Worm (Caenorhabditis elegans) whole organism, early embryonic: ENCODE data around the gene sre-3.
"Not testable (repeated sequence)": the region's sequence is repeated elsewhere in the genome, so short reads cannot be mapped to it uniquely, and the experiment has no call there.

ENCODE experiments used
- B0310.2 ChIP-seq: sonication (generic microtip); optimal IDR thresholded peaks from 2 replicates; lab custom pipeline; 2016; ENCODE audit warnings: mild to moderate bottlenecking, missing genetic modification characterization, missing compliant biosample characterization
- F13C5.2 ChIP-seq: sonication (generic microtip); optimal IDR thresholded peaks from 2 replicates; lab custom pipeline; 2017; ENCODE audit warnings: mild to moderate bottlenecking, missing genetic modification characterization, inconsistent platforms, missing compliant biosample characterization
- aly-1 ChIP-seq: sonication (generic microtip); optimal IDR thresholded peaks from 2 replicates; lab custom pipeline; 2016; ENCODE audit warnings: missing genetic modification characterization, missing compliant biosample characterization
- ama-1 ChIP-seq: fragments of 150-350 bp; optimal IDR thresholded peaks from 2 replicates; lab custom pipeline; 2014
- ceh-13 ChIP-seq: fragments of 200-800 bp; sonication (Bioruptor generic); optimal IDR thresholded peaks from 2 replicates; lab custom pipeline; 2018; ENCODE audit warnings: mild to moderate bottlenecking, missing genetic modification characterization, missing compliant biosample characterization
- ceh-36 ChIP-seq: sonication (generic microtip); optimal IDR thresholded peaks from 2 replicates; lab custom pipeline; 2016; ENCODE audit warnings: missing genetic modification characterization, inconsistent platforms, missing compliant biosample characterization
- ets-7 ChIP-seq: sonication (generic microtip); optimal IDR thresholded peaks from 2 replicates; lab custom pipeline; 2016; ENCODE audit warnings: missing genotype, missing genetic modification characterization, missing compliant biosample characterization
- flt-1 ChIP-seq: fragments of 200-800 bp; sonication (Bioruptor generic); IDR thresholded peaks from 2 replicates; pipeline ENCODE4 v1.3.6; 2022; ENCODE audit warnings: missing genetic modification characterization, missing compliant biosample characterization
- hmbx-1 ChIP-seq: sonication (generic microtip); optimal IDR thresholded peaks from 2 replicates; lab custom pipeline; 2016; ENCODE audit warnings: mild to moderate bottlenecking, missing genetic modification characterization, missing compliant biosample characterization
- hmg-4 ChIP-seq: fragments of 200-800 bp; sonication (Bioruptor generic); optimal IDR thresholded peaks from 2 replicates; lab custom pipeline; 2018; ENCODE audit warnings: mild to moderate bottlenecking, missing genetic modification characterization, missing compliant biosample characterization
- hnd-1 ChIP-seq: sonication (generic microtip); optimal IDR thresholded peaks from 2 replicates; lab custom pipeline; 2016; ENCODE audit warnings: missing genetic modification characterization, missing compliant biosample characterization
- pes-1 ChIP-seq: fragments of 200-800 bp; sonication (Bioruptor generic); IDR thresholded peaks from 2 replicates; pipeline ENCODE4 v1.3.6; 2022; ENCODE audit warnings: missing genetic modification reagents, missing genetic modification characterization, missing compliant biosample characterization
- scrt-1 ChIP-seq: fragments of 200-800 bp; sonication (Bioruptor generic); IDR thresholded peaks from 2 replicates; pipeline ENCODE4 v1.3.6; 2022; ENCODE audit warnings: missing genetic modification characterization, missing compliant biosample characterization
- sea-1 ChIP-seq: fragments of 200-800 bp; sonication (Bioruptor generic); conservative IDR thresholded peaks from 2 replicates; pipeline ENCODE4 v1.3.6; 2022; ENCODE audit warnings: missing genetic modification characterization, missing compliant biosample characterization
- tbx-11 ChIP-seq: fragments of 200-800 bp; sonication (Bioruptor generic); IDR thresholded peaks from 2 replicates; pipeline ENCODE4 v1.3.6; 2022; ENCODE audit warnings: missing genetic modification characterization, missing compliant biosample characterization
- tbx-37 ChIP-seq: fragments of 200-800 bp; sonication (Bioruptor generic); conservative IDR thresholded peaks from 2 replicates; pipeline ENCODE4 v1.3.6; 2022; ENCODE audit warnings: missing genetic modification reagents, missing genetic modification characterization, missing compliant biosample characterization
- tra-4 ChIP-seq: sonication (generic microtip); optimal IDR thresholded peaks from 2 replicates; lab custom pipeline; 2017; ENCODE audit warnings: missing genetic modification characterization, missing compliant biosample characterization

sre-3 gene

ce11 chrII:7420157-7420556, 34.6 kb downstream of the sre-3 start:
- TF ChIP-seq ets-7 (tag; lab: Kevin White, UChicago) (no peak), aly-1 (no peak), ceh-13 (GFP tag; lab: Kevin White, UChicago) (no peak), flt-1 (GFP tag; lab: Robert Waterston, UW) (no peak), B0310.2 (tag; lab: Kevin White, UChicago) (no peak), hmbx-1 (no peak), sea-1 (GFP tag; lab: Robert Waterston, UW) (no peak), ceh-36 (tag; lab: Kevin White, UChicago) (no peak), ama-1 (lab: Kevin White, UChicago) (no peak), pes-1 (GFP tag; lab: Robert Waterston, UW) (no peak), tra-4 (tag; lab: Kevin White, UChicago) (no peak), scrt-1 (GFP tag; lab: Robert Waterston, UW) (no peak), hmg-4 (GFP tag; lab: Kevin White, UChicago) (no peak), tbx-37 (GFP tag; lab: Robert Waterston, UW) (no peak), F13C5.2 (tag; lab: Kevin White, UChicago) (no peak), tbx-11 (no peak), hnd-1 (tag; lab: Kevin White, UChicago) (no peak)

- TF ChIP-seq sea-1 (GFP tag; lab: Robert Waterston, UW) = no peak
- no peak for TF ChIP-seq flt-1 (GFP tag; lab: Robert Waterston, UW)
- no peak for TF ChIP-seq F13C5.2 (tag; lab: Kevin White, UChicago)
Measured at ce11 chrII:7420796-7421386, 35.3 kb downstream of the sre-3 start.

ce11 chrII:7432327-7432726, 46.8 kb downstream of the sre-3 start, which contains the start of gene srd-54:
TSS of gene srd-54 (plus strand) at chrII:7432627.
- no peak for TF ChIP-seq sea-1 (GFP tag; lab: Robert Waterston, UW)
- TF ChIP-seq hmbx-1 = no peak
- TF ChIP-seq aly-1 = no peak
- TF ChIP-seq tbx-37 (GFP tag; lab: Robert Waterston, UW) = no peak
- TF ChIP-seq scrt-1 (GFP tag; lab: Robert Waterston, UW) = no peak
- no peak for TF ChIP-seq hnd-1 (tag; lab: Kevin White, UChicago)
- TF ChIP-seq ama-1 (lab: Kevin White, UChicago) = no peak
- TF ChIP-seq ceh-36 (tag; lab: Kevin White, UChicago) = no peak
- TF ChIP-seq tbx-11 = no peak

- TF ChIP-seq F13C5.2 (tag; lab: Kevin White, UChicago) = no peak
- no peak for TF ChIP-seq tra-4 (tag; lab: Kevin White, UChicago)
- TF ChIP-seq scrt-1 (GFP tag; lab: Robert Waterston, UW) = no peak
- TF ChIP-seq hmg-4 (GFP tag; lab: Kevin White, UChicago) = no peak
- no peak for TF ChIP-seq aly-1
Measured at ce11 chrII:7434182-7434581, 48.6 kb downstream of the sre-3 start, which contains the start of gene kcc-3. TSS of gene kcc-3 (minus strand) at chrII:7434282.

ce11 chrII:7434958-7435357, 49.4 kb downstream of the sre-3 start, which contains the start of gene K02A2.1:
TSS of gene K02A2.1 (plus strand) at chrII:7435258.
- TF ChIP-seq tbx-37 (GFP tag; lab: Robert Waterston, UW); ceh-13 (GFP tag; lab: Kevin White, UChicago); B0310.2 (tag; lab: Kevin White, UChicago): not testable (repeated sequence)
